Worm (Caenorhabditis elegans): ENCODE measurements around the gene spp-16.

- peak; percentile 55 for TF ChIP-seq pax-3 (tag; optimal IDR thresholded peaks at IDR 0.05)
- no peak for TF ChIP-seq grh-1 (GFP tag; IDR thresholded peaks at IDR 0.05)
- TF ChIP-seq elt-3 (tag; optimal IDR thresholded peaks at IDR 0.05) = no peak
- peak; percentile 13 for TF ChIP-seq sox-4 (tag; optimal IDR thresholded peaks at IDR 0.05)
- TF ChIP-seq lin-39 (tag; optimal IDR thresholded peaks at IDR 0.05) = peak; percentile 68
- TF ChIP-seq skn-1 (tag; optimal IDR thresholded peaks at IDR 0.05) = peak; percentile 71
- no peak for TF ChIP-seq ama-1 (optimal IDR thresholded peaks at IDR 0.05)
- no peak for TF ChIP-seq aha-1 (tag; optimal IDR thresholded peaks at IDR 0.05)
- no peak for TF ChIP-seq nhr-77 (tag; optimal IDR thresholded peaks at IDR 0.05)
- TF ChIP-seq nhr-20 (tag; optimal IDR thresholded peaks at IDR 0.05) = peak; percentile 93
- peak in 1 of 2 experiments; percentile 24 for TF ChIP-seq egl-27 (tag; optimal IDR thresholded peaks at IDR 0.05)
- peak; percentile 89 for TF ChIP-seq fkh-10 (GFP tag; optimal IDR thresholded peaks at IDR 0.05)
- TF ChIP-seq fos-1 (tag; optimal IDR thresholded peaks at IDR 0.05) = no peak
- TF ChIP-seq pqm-1 (tag; optimal IDR thresholded peaks at IDR 0.05) = no peak
Observed at ce11 chrV:10858340-10858739, 42.8 kb downstream of the spp-16 start.

All from whole organism, L1 larva.